Worm (Caenorhabditis elegans): ENCODE data around the gene cng-3.
A peak's percentile ranks its signal among the peaks of the same experiment; 100 is the strongest.

Gene cng-3

DNA sequence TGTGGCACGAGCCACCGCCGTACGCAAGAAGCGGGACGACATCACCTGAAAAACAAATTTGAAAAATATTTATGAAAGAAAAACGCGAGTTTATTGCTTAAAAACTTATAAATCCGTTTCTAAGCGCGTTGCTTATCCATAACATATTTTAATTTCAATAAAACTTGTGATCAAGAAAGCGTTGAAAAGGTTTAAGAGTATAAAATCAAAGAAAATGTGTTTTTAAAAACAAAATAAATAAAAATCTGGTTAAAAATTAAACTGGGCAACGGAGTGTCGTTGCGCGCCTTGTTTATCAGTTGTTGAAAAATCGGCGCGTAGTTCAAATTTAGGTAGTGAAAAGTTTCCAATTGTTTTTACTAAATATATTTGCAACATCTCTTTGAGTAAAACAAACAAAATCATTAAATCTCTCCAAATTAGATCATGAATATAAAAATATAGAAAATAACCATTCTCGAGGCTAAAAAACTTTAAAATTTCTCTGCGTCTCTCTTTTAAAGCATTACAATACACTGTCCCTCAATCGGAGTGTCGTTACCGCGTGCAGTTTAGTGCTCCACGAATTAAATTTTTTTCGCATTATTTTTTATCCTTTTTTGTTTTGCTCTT is 44.1 kb upstream of the cng-3 start, which contains the start of gene ndua-5 (continued):
- TF ChIP-seq ceh-44 (GFP tag; IDR thresholded peaks at IDR 0.05) (no peak), daf-16 (GFP tag; optimal IDR thresholded peaks at IDR 0.05) (no peak), daf-16 (tag; optimal IDR thresholded peaks at IDR 0.05) (peak; percentile 40), ceh-82 (tag; optimal IDR thresholded peaks at IDR 0.05) (no peak), nhr-6 (tag; optimal IDR thresholded peaks at IDR 0.05) (peak; percentile 56), lim-7 (GFP tag; IDR thresholded peaks at IDR 0.05) (no peak), dmd-6 (GFP tag; IDR thresholded peaks at IDR 0.05) (no peak), skn-1 (tag; optimal IDR thresholded peaks at IDR 0.05) (no peak), hlh-30 (tag; optimal IDR thresholded peaks at IDR 0.05; ENCODE audit: insufficient read depth) (peak; percentile 12), lsy-2 (tag; optimal IDR thresholded peaks at IDR 0.05) (peak in 1 of 2 experiments; percentile 62), mdt-29 (GFP tag; IDR thresholded peaks at IDR 0.05) (no peak), mes-2 (tag; optimal IDR thresholded peaks at IDR 0.05; ENCODE audit: poor library complexity, severe bottlenecking) (peak; percentile 36), zfp-2 (tag; optimal IDR thresholded peaks at IDR 0.05) (no peak), unc-62 (GFP tag; optimal IDR thresholded peaks at IDR 0.05 in 1 of 2) (no peak), unc-62 (tag; optimal IDR thresholded peaks at IDR 0.05) (no peak), spr-3 (GFP tag; optimal IDR thresholded peaks at IDR 0.05) (no peak), zfp-3 (GFP tag; conservative IDR thresholded peaks at IDR 0.05) (no peak), hif-1 (tag; optimal IDR thresholded peaks at IDR 0.05) (no peak), ama-1 (optimal IDR thresholded peaks at IDR 0.05) (no peak), Y48G9A.11 (GFP tag; IDR thresholded peaks at IDR 0.05) (peak; percentile 95), mxl-3 (GFP tag; optimal IDR thresholded peaks at IDR 0.05) (no peak), R02D3.7 (tag; optimal IDR thresholded peaks at IDR 0.05) (no peak), pha-4 (GFP tag; IDR thresholded peaks at IDR 0.05) (no peak), pha-4 (tag; optimal IDR thresholded peaks at IDR 0.05) (no peak), aha-1 (tag) (peak; percentile 9), Y75B8A.6 (GFP tag; IDR thresholded peaks at IDR 0.05) (no peak), hlh-11 (tag; optimal IDR thresholded peaks at IDR 0.05) (no peak), daf-8 (GFP tag; IDR thresholded peaks at IDR 0.05) (no peak), madf-5 (GFP tag; IDR thresholded peaks at IDR 0.05) (no peak), jun-1 (tag; optimal IDR thresholded peaks at IDR 0.05) (no peak), F10B5.3 (tag; optimal IDR thresholded peaks at IDR 0.05) (no peak), fkh-10 (GFP tag; optimal IDR thresholded peaks at IDR 0.05) (no peak)

DNA sequence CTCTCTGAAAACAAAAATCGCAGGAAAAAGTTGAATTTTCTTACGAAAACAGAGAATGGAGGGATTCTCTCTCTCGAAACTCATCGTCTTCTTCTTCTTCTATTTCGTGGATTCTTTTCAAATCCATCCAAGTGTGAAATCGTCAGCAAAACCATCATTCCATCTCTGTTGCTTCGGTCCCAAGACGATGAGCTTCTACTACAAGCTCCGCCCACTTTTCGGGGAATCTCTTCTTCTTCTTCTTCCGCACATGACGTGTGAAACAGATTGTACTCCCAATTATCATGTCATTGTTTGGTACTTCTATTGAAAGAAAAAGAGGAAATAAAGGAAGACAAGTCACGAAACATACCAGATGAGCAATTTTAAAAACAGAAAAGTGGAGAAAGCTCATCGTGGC is 42.3 kb upstream of the cng-3 start:
- TF ChIP-seq ceh-82 (tag; optimal IDR thresholded peaks at IDR 0.05) (no peak), ceh-28 (tag; optimal IDR thresholded peaks at IDR 0.05) (no peak), unc-130 (GFP tag; optimal IDR thresholded peaks at IDR 0.05) (no peak), lin-15B (tag; optimal IDR thresholded peaks at IDR 0.05) (no peak), unc-62 (GFP tag; optimal IDR thresholded peaks at IDR 0.05 in 1 of 2) (no peak), unc-62 (tag; optimal IDR thresholded peaks at IDR 0.05) (no peak), tag-97 (GFP tag; IDR thresholded peaks at IDR 0.05) (no peak), fos-1 (tag; optimal IDR thresholded peaks at IDR 0.05) (no peak), dpl-1 (GFP tag; optimal IDR thresholded peaks at IDR 0.05) (no peak), fkh-10 (GFP tag; optimal IDR thresholded peaks at IDR 0.05) (no peak), daf-16 (GFP tag; optimal IDR thresholded peaks at IDR 0.05) (no peak), daf-16 (tag; optimal IDR thresholded peaks at IDR 0.05) (no peak), zag-1 (tag; optimal IDR thresholded peaks at IDR 0.05) (no peak), gei-8 (GFP tag; optimal IDR thresholded peaks at IDR 0.05) (no peak), mdl-1 (tag; optimal IDR thresholded peaks at IDR 0.05) (no peak), nhr-25 (tag; optimal IDR thresholded peaks at IDR 0.05; ENCODE audit: borderline replicate concordance, insufficient read depth) (no peak)
